Fruit fly (Drosophila melanogaster) whole organism, embryonic: ENCODE results near the gene CG15625.

Source experiments
- Abd-B ChIP-seq: fragments of 200-800 bp; sonication (Bioruptor generic); optimal IDR thresholded peaks from 2 replicates; lab custom pipeline; 2018; ENCODE audit warnings: missing biosample characterization, mild to moderate bottlenecking, missing genetic modification characterization, moderate library complexity
- Atf-2 ChIP-seq: fragments of 200-800 bp; sonication (Bioruptor generic); optimal IDR thresholded peaks from 2 replicates; lab custom pipeline; 2016; ENCODE audit warnings: missing biosample characterization, missing genetic modification characterization
- Atf6 ChIP-seq: fragments of 200-800 bp; sonication (Bioruptor generic); IDR thresholded peaks from 2 replicates; pipeline ENCODE4 v1.3.6; 2022; ENCODE audit warnings: missing biosample characterization, missing genetic modification characterization
- B-H1 ChIP-seq: fragments of 200-800 bp; sonication (Bioruptor generic); IDR thresholded peaks from 3 replicates; pipeline ENCODE4 v1.3.6; 2022; ENCODE audit warnings: missing biosample characterization, missing genetic modification characterization
- CG1024 ChIP-seq: fragments of 200-800 bp; sonication (Bioruptor generic); IDR thresholded peaks from 2 replicates; pipeline ENCODE4 v1.3.6; 2022; ENCODE audit warnings: missing biosample characterization, missing genetic modification characterization
- CG10543 ChIP-seq: fragments of 200-800 bp; sonication (Bioruptor generic); optimal IDR thresholded peaks from 3 replicates; lab custom pipeline; 2017; ENCODE audit warnings: missing biosample characterization, mild to moderate bottlenecking, missing genetic modification characterization, moderate library complexity
- CG11504 ChIP-seq: fragments of 200-800 bp; sonication (Bioruptor generic); optimal IDR thresholded peaks from 3 replicates; lab custom pipeline; 2019; ENCODE audit warnings: missing biosample characterization, mild to moderate bottlenecking, missing genetic modification characterization, moderate library complexity
- CG11560 ChIP-seq: fragments of 200-800 bp; sonication (Bioruptor generic); IDR thresholded peaks from 3 replicates; pipeline ENCODE4 v1.3.6; 2022; ENCODE audit warnings: missing biosample characterization, missing genetic modification characterization
- CG12236 ChIP-seq: fragments of 200-800 bp; sonication (Bioruptor generic); optimal IDR thresholded peaks from 2 replicates; lab custom pipeline; 2016; ENCODE audit warnings: missing biosample characterization, missing genetic modification characterization
- CG14441 ChIP-seq: fragments of 200-800 bp; sonication (Bioruptor generic); IDR thresholded peaks from 2 replicates; pipeline ENCODE4 v1.3.6; 2022; ENCODE audit warnings: missing biosample characterization, missing genetic modification characterization
- CG15696 ChIP-seq: fragments of 200-800 bp; sonication (Bioruptor generic); optimal IDR thresholded peaks from 2 replicates; lab custom pipeline; 2019; ENCODE audit warnings: missing biosample characterization, mild to moderate bottlenecking, missing genetic modification characterization, moderate library complexity
- CG16813 ChIP-seq: fragments of 200-800 bp; sonication (Bioruptor generic); IDR thresholded peaks from 3 replicates; pipeline ENCODE4 v1.3.6; 2022; ENCODE audit warnings: missing biosample characterization, missing genetic modification characterization; ENCODE audit not compliant: partially characterized antibody
- CG2678 ChIP-seq: fragments of 200-800 bp; sonication (Bioruptor generic); optimal IDR thresholded peaks from 3 replicates; lab custom pipeline; 2019; ENCODE audit warnings: missing biosample characterization, mild to moderate bottlenecking, missing genetic modification characterization, moderate library complexity
- CG3163 ChIP-seq: fragments of 200-800 bp; sonication (Bioruptor generic); optimal IDR thresholded peaks from 3 replicates; lab custom pipeline; 2016; ENCODE audit warnings: missing biosample characterization, missing genetic modification characterization
- CG6791 ChIP-seq: fragments of 200-800 bp; sonication (Bioruptor generic); IDR thresholded peaks from 3 replicates; pipeline ENCODE4 v1.3.6; 2022; ENCODE audit warnings: missing biosample characterization, missing genetic modification characterization; ENCODE audit not compliant: partially characterized antibody
- CG7745 ChIP-seq: fragments of 200-800 bp; sonication (Bioruptor generic); optimal IDR thresholded peaks from 2 replicates; lab custom pipeline; 2018; ENCODE audit warnings: missing biosample characterization, mild to moderate bottlenecking, missing genetic modification characterization, moderate library complexity
- CG7786 ChIP-seq: fragments of 200-800 bp; sonication (Bioruptor generic); optimal IDR thresholded peaks from 2 replicates; lab custom pipeline; 2016; ENCODE audit warnings: missing biosample characterization, missing genetic modification characterization
- D ChIP-seq, 2 experiments: fragments of 200-800 bp in 1 of 2; fragments of >200 bp in 1 of 2; sonication (Bioruptor generic) in 1 of 2; optimal IDR thresholded peaks; 2 replicates in 1 of 2; 3 replicates in 1 of 2; lab custom pipeline; 2017; ENCODE audit warnings: mild to moderate bottlenecking in 1 of 2, missing biosample characterization in 1 of 2, missing genetic modification characterization in 1 of 2, missing genetic modification reagents in 1 of 2
- D19B ChIP-seq: fragments of 200-800 bp; sonication (Bioruptor generic); optimal IDR thresholded peaks from 2 replicates; lab custom pipeline; 2017; ENCODE audit warnings: missing biosample characterization, mild to moderate bottlenecking, missing genetic modification characterization
- Doc2 ChIP-seq: fragments of 200-800 bp; sonication (Bioruptor generic); IDR thresholded peaks from 2 replicates; pipeline ENCODE4 v1.3.6; 2022; ENCODE audit warnings: missing biosample characterization, missing genetic modification characterization
- E2f1 ChIP-seq: fragments of 200-800 bp; sonication (Bioruptor generic); IDR thresholded peaks from 2 replicates; pipeline ENCODE4 v1.3.6; 2022; ENCODE audit warnings: missing biosample characterization, missing genetic modification characterization
- HLH3B ChIP-seq: fragments of 200-800 bp; sonication (Bioruptor generic); IDR thresholded peaks from 2 replicates; pipeline ENCODE4 v1.3.6; 2022; ENCODE audit warnings: missing biosample characterization, missing genetic modification characterization
- Max ChIP-seq: fragments of 200-800 bp; sonication (Bioruptor generic); optimal IDR thresholded peaks from 2 replicates; lab custom pipeline; 2016; ENCODE audit warnings: missing biosample characterization, mild to moderate bottlenecking, missing genetic modification characterization
- Neu2 ChIP-seq: fragments of 200-800 bp; sonication (Bioruptor generic); optimal IDR thresholded peaks from 3 replicates; lab custom pipeline; 2016; ENCODE audit warnings: missing biosample characterization, missing genetic modification characterization, borderline replicate concordance
- Oaz ChIP-seq: fragments of 200-800 bp; sonication (Bioruptor generic); IDR thresholded peaks from 2 replicates; pipeline ENCODE4 v1.3.6; 2022; ENCODE audit warnings: missing biosample characterization, missing genetic modification characterization
- Oli ChIP-seq: fragments of 200-800 bp; sonication (Bioruptor generic); optimal IDR thresholded peaks from 2 replicates; lab custom pipeline; 2018; ENCODE audit warnings: missing biosample characterization, mild to moderate bottlenecking, missing genetic modification characterization, moderate library complexity
- Poxn ChIP-seq: fragments of 200-800 bp; sonication (Bioruptor generic); IDR thresholded peaks from 2 replicates; pipeline ENCODE4 v1.3.6; 2022; ENCODE audit warnings: missing biosample characterization, missing genetic modification characterization
- Sin3A ChIP-seq: fragments of >200 bp; optimal IDR thresholded peaks from 2 replicates; lab custom pipeline; 2018
- Tbp ChIP-seq: fragments of >200 bp; optimal IDR thresholded peaks from 2 replicates; lab custom pipeline; 2018; ENCODE audit warnings: missing biosample characterization, missing genetic modification characterization
- Trl ChIP-seq, 3 experiments: fragments of >200 bp in 2 of 3; fragments of 200-800 bp in 1 of 3; sonication (Bioruptor generic) in 1 of 3; optimal IDR thresholded peaks; 2 replicates in 1 of 3; 3 replicates in 2 of 3; lab custom pipeline; 2016 to 2017; ENCODE audit warnings: missing biosample characterization in 1 of 3, missing genetic modification characterization in 1 of 3
- ab ChIP-seq: fragments of 200-800 bp; sonication (Bioruptor generic); optimal IDR thresholded peaks from 2 replicates; lab custom pipeline; 2016; ENCODE audit warnings: missing biosample characterization, missing genetic modification characterization
- ase ChIP-seq: fragments of 200-800 bp; sonication (Bioruptor generic); IDR thresholded peaks from 3 replicates; pipeline ENCODE4 v1.3.6; 2022; ENCODE audit warnings: missing biosample characterization, missing genetic modification characterization
- bbx ChIP-seq: fragments of 200-800 bp; sonication (Bioruptor generic); IDR thresholded peaks from 2 replicates; pipeline ENCODE4 v1.3.6; 2022; ENCODE audit warnings: missing biosample characterization, missing genetic modification characterization; ENCODE audit not compliant: partially characterized antibody
- dan ChIP-seq: fragments of 200-800 bp; sonication (Bioruptor generic); IDR thresholded peaks from 2 replicates; pipeline ENCODE4 v1.3.6; 2022; ENCODE audit warnings: missing biosample characterization, missing genetic modification characterization
- en ChIP-seq: fragments of 200-800 bp; sonication (Bioruptor generic); optimal IDR thresholded peaks from 2 replicates; lab custom pipeline; 2016; ENCODE audit warnings: missing biosample characterization, missing genetic modification characterization
- grau ChIP-seq: fragments of 200-800 bp; optimal IDR thresholded peaks from 3 replicates; lab custom pipeline; 2019; ENCODE audit warnings: missing biosample characterization, mild to moderate bottlenecking, missing genetic modification characterization, moderate library complexity
- hkb ChIP-seq, 2 experiments: fragments of 200-800 bp in 1 of 2; fragments of >200 bp in 1 of 2; sonication (Bioruptor generic) in 1 of 2; IDR thresholded peaks in 1 of 2; optimal IDR thresholded peaks in 1 of 2; 2 replicates each; pipeline versions ENCODE4 v1.3.6 to Lab custom; 2017 to 2022; ENCODE audit warnings: missing biosample characterization in 1 of 2, missing genetic modification characterization in 1 of 2
- ind ChIP-seq: fragments of 200-800 bp; sonication (Bioruptor generic); optimal IDR thresholded peaks from 3 replicates; lab custom pipeline; 2016; ENCODE audit warnings: missing biosample characterization, missing genetic modification characterization
- lmd ChIP-seq: fragments of 200-800 bp; sonication (Bioruptor generic); IDR thresholded peaks from 2 replicates; pipeline ENCODE4 v1.3.6; 2022; ENCODE audit warnings: missing biosample characterization, missing genetic modification characterization
- mld ChIP-seq: fragments of 200-800 bp; sonication (Bioruptor generic); IDR thresholded peaks from 3 replicates; pipeline ENCODE4 v1.3.6; 2022; ENCODE audit warnings: missing biosample characterization, missing genetic modification characterization; ENCODE audit not compliant: partially characterized antibody
- nmo ChIP-seq: fragments of 200-800 bp; sonication (Bioruptor generic); optimal IDR thresholded peaks from 2 replicates; lab custom pipeline; 2018; ENCODE audit warnings: missing biosample characterization, mild to moderate bottlenecking, missing genetic modification characterization, moderate library complexity
- odd ChIP-seq: fragments of 200-800 bp; sonication (Bioruptor generic); optimal IDR thresholded peaks from 2 replicates; lab custom pipeline; 2017; ENCODE audit warnings: missing biosample characterization, mild to moderate bottlenecking, missing genetic modification characterization
- pan ChIP-seq, 4 experiments: fragments of >200 bp in 3 of 4; fragments of 200-800 bp in 1 of 4; sonication (Bioruptor generic) in 1 of 4; optimal IDR thresholded peaks in 3 of 4; IDR thresholded peaks in 1 of 4; 2 replicates each; pipeline versions ENCODE4 v1.3.6 to Lab custom; 2017 to 2022; ENCODE audit warnings: missing biosample characterization in 2 of 4, missing genetic modification characterization in 2 of 4, mixed read lengths in 1 of 4
- pfk ChIP-seq: fragments of 200-800 bp; sonication (Bioruptor generic); optimal IDR thresholded peaks from 2 replicates; lab custom pipeline; 2018; ENCODE audit warnings: missing biosample characterization, mild to moderate bottlenecking, missing genetic modification characterization, moderate library complexity
- pros ChIP-seq: fragments of 200-800 bp; sonication (Bioruptor generic); optimal IDR thresholded peaks from 3 replicates; lab custom pipeline; 2019; ENCODE audit warnings: missing biosample characterization, mild to moderate bottlenecking, missing genetic modification characterization, moderate library complexity
- pzg ChIP-seq: fragments of 200-800 bp; sonication (Bioruptor generic); optimal IDR thresholded peaks from 3 replicates; lab custom pipeline; 2018; ENCODE audit warnings: missing biosample characterization, mild to moderate bottlenecking, missing genetic modification characterization, moderate library complexity
- sna ChIP-seq: fragments of 200-800 bp; sonication (Bioruptor generic); IDR thresholded peaks from 2 replicates; pipeline ENCODE4 v1.3.6; 2022; ENCODE audit warnings: missing biosample characterization, missing genetic modification characterization; ENCODE audit not compliant: partially characterized antibody
- trh ChIP-seq: fragments of 200-800 bp; sonication (Bioruptor generic); optimal IDR thresholded peaks from 2 replicates; lab custom pipeline; 2016; ENCODE audit warnings: missing biosample characterization, missing genetic modification characterization
- zen2 ChIP-seq: fragments of 200-800 bp; sonication (Bioruptor generic); IDR thresholded peaks from 3 replicates; pipeline ENCODE4 v1.3.6; 2022; ENCODE audit warnings: missing biosample characterization, missing genetic modification characterization; ENCODE audit not compliant: partially characterized antibody

The CG15625 gene

DNA sequence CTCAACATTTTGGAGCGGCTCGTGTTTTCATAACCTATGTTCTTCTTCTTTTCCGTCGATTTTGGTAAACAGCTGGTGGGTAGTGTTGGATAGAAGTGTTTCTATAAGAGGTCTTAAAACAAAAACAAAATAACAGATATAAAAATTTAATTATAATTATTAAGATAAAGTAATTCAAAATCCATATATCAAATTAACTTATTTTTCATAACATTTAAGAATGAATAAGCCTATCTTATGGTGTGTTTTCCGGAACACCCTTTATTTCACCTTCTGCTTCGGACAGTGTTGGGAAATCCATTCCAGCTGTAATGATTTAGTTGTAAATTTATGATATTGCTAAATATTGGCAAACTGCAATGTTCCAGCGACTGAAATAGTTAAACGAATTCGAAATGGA is 39.4 kb upstream of the CG15625 start, which contains the start of the genes mRpS2 and Mon1 (continued):
- TF ChIP-seq en (GFP tag; lab: Kevin White, UChicago) (peak; percentile 35), Oaz (GFP tag; lab: Robert Waterston, UW) (peak; percentile 88), CG10543 (GFP tag; lab: Kevin White, UChicago) (peak; percentile 72), hkb (optimal IDR thresholded peaks at IDR 0.05; lab: Kevin White, UChicago) (no peak), hkb (GFP tag; IDR thresholded peaks at IDR 0.05; lab: Robert Waterston, UW) (peak; percentile 93), sna (GFP tag; lab: Robert Waterston, UW) (no peak), CG14441 (GFP tag; lab: Robert Waterston, UW) (peak; percentile 97), Abd-B (GFP tag; lab: Kevin White, UChicago) (peak; percentile 93), E2f1 (GFP tag; lab: Robert Waterston, UW) (peak; percentile 98), dan (GFP tag; lab: Robert Waterston, UW) (no peak), ind (GFP tag; lab: Kevin White, UChicago) (peak; percentile 97), HLH3B (peak; percentile 95), Atf-2 (GFP tag; lab: Kevin White, UChicago) (peak; percentile 76), pros (GFP tag; lab: Kevin White, UChicago) (no peak), CG12236 (GFP tag; lab: Kevin White, UChicago) (no peak), odd (GFP tag; lab: Kevin White, UChicago) (peak; percentile 79), Tbp (no peak), Sin3A (lab: Kevin White, UChicago) (no peak), trh (GFP tag; lab: Kevin White, UChicago) (peak; percentile 84), grau (tag; lab: Kevin White, UChicago) (peak; percentile 93), CG2678 (peak; percentile 97), CG7745 (tag; lab: Kevin White, UChicago) (no peak), Atf6 (GFP tag; lab: Robert Waterston, UW) (peak; percentile 95), Poxn (GFP tag; lab: Robert Waterston, UW) (peak; percentile 82), pfk (GFP tag; lab: Kevin White, UChicago) (peak; percentile 27), pzg (GFP tag; lab: Kevin White, UChicago) (peak; percentile 44), bbx (GFP tag; lab: Robert Waterston, UW) (no peak), B-H1 (peak; percentile 96), CG1024 (GFP tag; lab: Robert Waterston, UW) (peak; percentile 91), CG11504 (tag; lab: Kevin White, UChicago) (peak; percentile 93), Oli (peak; percentile 93), CG11560 (tag; lab: Robert Waterston, UW) (peak; percentile 80), D19B (GFP tag; lab: Kevin White, UChicago) (peak; percentile 87), Doc2 (GFP tag; lab: Robert Waterston, UW) (peak; percentile 73; the same call in 1 of the 2 replicates), Trl (optimal IDR thresholded peaks at IDR 0.05; lab: Kevin White, UChicago) (no peak), Trl (GFP tag; optimal IDR thresholded peaks at IDR 0.05; lab: Kevin White, UChicago) (peak; percentile 87), CG6791 (GFP tag; lab: Robert Waterston, UW) (no peak), CG16813 (GFP tag; lab: Robert Waterston, UW) (no peak; the same call in 2 of the 3 replicates), pan (optimal IDR thresholded peaks at IDR 0.05; lab: Kevin White, UChicago) (no peak), pan (GFP tag; optimal IDR thresholded peaks at IDR 0.05 in 1 of 2, IDR thresholded peaks at IDR 0.05 in 1 of 2) (peak in 1 of 2 experiments; percentile 99), zen2 (no peak), Neu2 (GFP tag; lab: Kevin White, UChicago) (no peak), lmd (GFP tag; lab: Robert Waterston, UW) (peak; percentile 94), ase (GFP tag; lab: Robert Waterston, UW) (peak; percentile 97), CG7786 (GFP tag; lab: Kevin White, UChicago) (peak; percentile 78), CG3163 (GFP tag; lab: Kevin White, UChicago) (no peak), mld (GFP tag; lab: Robert Waterston, UW) (no peak), D (optimal IDR thresholded peaks at IDR 0.05; lab: Kevin White, UChicago) (no peak), D (GFP tag; optimal IDR thresholded peaks at IDR 0.05; lab: Kevin White, UChicago) (peak; percentile 87), ab (GFP tag; lab: Kevin White, UChicago) (peak; percentile 60), CG15696 (peak; percentile 88), nmo (GFP tag; lab: Kevin White, UChicago) (peak; percentile 94), Max (peak; percentile 92)
